Worm (Caenorhabditis elegans) whole organism, L1 larva: Measurements from ENCODE around the gene col-38.

Experiments used
- C04F5.9 ChIP-seq: sonication (generic microtip); optimal IDR thresholded peaks from 2 replicates; lab custom pipeline; 2016; ENCODE audit warnings: missing genetic modification characterization, missing compliant biosample characterization
- C16A3.4 ChIP-seq: fragments of 150-350 bp; optimal IDR thresholded peaks from 2 replicates; lab custom pipeline; 2014; ENCODE audit warnings: missing biosample characterization, missing genetic modification characterization
- F16B12.6 ChIP-seq: fragments of 150-350 bp; optimal IDR thresholded peaks from 2 replicates; lab custom pipeline; 2014; ENCODE audit warnings: missing biosample characterization, missing genetic modification characterization
- aly-2 ChIP-seq: fragments of 150-350 bp; optimal IDR thresholded peaks from 2 replicates; lab custom pipeline; 2014; ENCODE audit warnings: missing biosample characterization, missing genetic modification characterization
- ceh-63 ChIP-seq: fragments of 200-800 bp; sonication (Bioruptor generic); optimal IDR thresholded peaks from 2 replicates; lab custom pipeline; 2018; ENCODE audit warnings: mild to moderate bottlenecking, missing genetic modification characterization, missing compliant biosample characterization
- ceh-8 ChIP-seq: fragments of 200-800 bp; sonication (Bioruptor generic); optimal IDR thresholded peaks from 2 replicates; lab custom pipeline; 2018; ENCODE audit warnings: mild to moderate bottlenecking, missing genetic modification characterization, moderate library complexity, missing compliant biosample characterization
- ceh-88 ChIP-seq: fragments of 200-800 bp; sonication (Bioruptor generic); IDR thresholded peaks from 2 replicates; pipeline ENCODE4 v1.3.6; 2022; ENCODE audit warnings: missing genetic modification characterization, missing compliant biosample characterization
- ceh-90 ChIP-seq: sonication (generic microtip); optimal IDR thresholded peaks from 2 replicates; lab custom pipeline; 2016; ENCODE audit warnings: missing genetic modification characterization, missing compliant biosample characterization
- ces-1 ChIP-seq: fragments of 150-350 bp; optimal IDR thresholded peaks from 2 replicates; lab custom pipeline; 2014; ENCODE audit warnings: missing biosample characterization, missing genetic modification reagents, missing genetic modification characterization
- dsc-1 ChIP-seq: sonication (generic microtip); optimal IDR thresholded peaks from 2 replicates; lab custom pipeline; 2016; ENCODE audit warnings: mild to moderate bottlenecking, missing genetic modification characterization, missing compliant biosample characterization
- efl-1 ChIP-seq, 4 experiments: fragments of 150-350 bp; optimal IDR thresholded peaks in 3 of 4; peaks in 1 of 4; 1 replicate in 1 of 4; 2 replicates in 3 of 4; lab custom pipeline; 2014; ENCODE audit warnings: missing biosample characterization in 2 of 4, missing genetic modification characterization in 2 of 4, missing genetic modification reagents in 2 of 4
- efl-3 ChIP-seq: fragments of 200-800 bp; sonication (Bioruptor generic); optimal IDR thresholded peaks from 2 replicates; lab custom pipeline; 2018; ENCODE audit warnings: mild to moderate bottlenecking, missing genetic modification characterization, missing compliant biosample characterization
- egl-13 ChIP-seq: sonication (generic microtip); optimal IDR thresholded peaks from 2 replicates; lab custom pipeline; 2016; ENCODE audit warnings: missing genotype, missing genetic modification reagents, missing genetic modification characterization, missing compliant biosample characterization
- egl-27 ChIP-seq, 2 experiments: fragments of 150-350 bp in 1 of 2; sonication (generic microtip); optimal IDR thresholded peaks; 3 replicates each; lab custom pipeline; 2017 to 2018; ENCODE audit warnings: missing biosample characterization in 2 of 2, missing genetic modification characterization in 2 of 2, missing genetic modification reagents in 2 of 2
- elt-2 ChIP-seq: sonication (generic microtip); optimal IDR thresholded peaks from 2 replicates; lab custom pipeline; 2016; ENCODE audit warnings: missing genetic modification characterization, mild to moderate bottlenecking, inconsistent platforms, missing compliant biosample characterization, missing genetic modification reagents
- elt-3 ChIP-seq, 6 experiments: fragments of 150-350 bp in 1 of 6; sonication (generic microtip); optimal IDR thresholded peaks; 2 replicates each; lab custom pipeline; 2017 to 2018; ENCODE audit warnings: missing biosample characterization in 6 of 6, missing genetic modification characterization in 6 of 6, inconsistent platforms in 1 of 6
- ets-5 ChIP-seq: fragments of 200-800 bp; sonication (Bioruptor generic); IDR thresholded peaks from 2 replicates; pipeline ENCODE4 v1.3.6; 2022; ENCODE audit warnings: missing genetic modification characterization, missing compliant biosample characterization
- fkh-10 ChIP-seq: sonication (generic microtip); optimal IDR thresholded peaks from 2 replicates; lab custom pipeline; 2017; ENCODE audit warnings: missing biosample characterization, missing genetic modification reagents, missing genetic modification characterization
- fkh-8 ChIP-seq: sonication (generic microtip); optimal IDR thresholded peaks from 2 replicates; lab custom pipeline; 2016; ENCODE audit warnings: mild to moderate bottlenecking, missing genetic modification characterization, missing compliant biosample characterization
- hlh-17 ChIP-seq: fragments of 200-800 bp; sonication (Bioruptor generic); optimal IDR thresholded peaks from 2 replicates; lab custom pipeline; 2018; ENCODE audit warnings: missing genetic modification characterization, mild to moderate bottlenecking, missing compliant biosample characterization, moderate library complexity, borderline replicate concordance
- hlh-4 ChIP-seq: sonication (generic microtip); optimal IDR thresholded peaks from 2 replicates; lab custom pipeline; 2016; ENCODE audit warnings: mild to moderate bottlenecking, missing genetic modification characterization, missing compliant biosample characterization
- hpl-2 ChIP-seq: fragments of 150-350 bp; optimal IDR thresholded peaks from 2 replicates; lab custom pipeline; 2014; ENCODE audit warnings: missing biosample characterization, missing genetic modification reagents, missing genetic modification characterization
- isw-1 ChIP-seq: fragments of 200-800 bp; sonication (Bioruptor generic); IDR thresholded peaks from 2 replicates; pipeline ENCODE4 v1.3.6; 2022; ENCODE audit warnings: missing genetic modification characterization, missing compliant biosample characterization
- lin-13 ChIP-seq: fragments of 150-350 bp; optimal IDR thresholded peaks from 2 replicates; lab custom pipeline; 2014; ENCODE audit warnings: missing biosample characterization, missing genetic modification reagents, missing genetic modification characterization
- lin-15B ChIP-seq: fragments of 150-350 bp; sonication (generic microtip); optimal IDR thresholded peaks from 3 replicates; lab custom pipeline; 2014; ENCODE audit warnings: missing biosample characterization, missing genetic modification characterization
- lin-39 ChIP-seq: fragments of 150-350 bp; optimal IDR thresholded peaks from 2 replicates; lab custom pipeline; 2014; ENCODE audit warnings: missing biosample characterization, missing genetic modification reagents, missing genetic modification characterization
- lir-3 ChIP-seq: sonication (generic microtip); optimal IDR thresholded peaks from 2 replicates; lab custom pipeline; 2016; ENCODE audit warnings: mild to moderate bottlenecking, missing genetic modification characterization, moderate library complexity, missing compliant biosample characterization; ENCODE audit not compliant: poor library complexity
- lsy-2 ChIP-seq, 2 experiments: fragments of 150-350 bp; optimal IDR thresholded peaks; 2 replicates each; lab custom pipeline; 2014; ENCODE audit warnings: missing biosample characterization in 2 of 2, missing genetic modification characterization in 2 of 2
- mab-9 ChIP-seq: fragments of 200-800 bp; sonication (Bioruptor generic); IDR thresholded peaks from 2 replicates; pipeline ENCODE4 v1.3.6; 2022; ENCODE audit warnings: missing genetic modification reagents, missing genetic modification characterization, missing compliant biosample characterization
- mdl-1 ChIP-seq, 2 experiments: fragments of 150-350 bp; optimal IDR thresholded peaks; 2 replicates each; lab custom pipeline; 2014 to 2017; ENCODE audit warnings: missing biosample characterization in 2 of 2, missing genetic modification characterization in 2 of 2, inconsistent platforms in 1 of 2
- nhr-20 ChIP-seq: sonication (generic microtip); optimal IDR thresholded peaks from 2 replicates; lab custom pipeline; 2016; ENCODE audit warnings: mild to moderate bottlenecking, missing genetic modification characterization, missing compliant biosample characterization
- nhr-47 ChIP-seq: sonication (generic microtip); optimal IDR thresholded peaks from 2 replicates; lab custom pipeline; 2016; ENCODE audit warnings: mild to moderate bottlenecking, missing genetic modification characterization, moderate library complexity, missing compliant biosample characterization
- nhr-77 ChIP-seq: fragments of 150-350 bp; optimal IDR thresholded peaks from 2 replicates; lab custom pipeline; 2014; ENCODE audit warnings: missing biosample characterization, missing genetic modification characterization
- nhr-85 ChIP-seq: sonication (generic microtip); peaks from one replicate; lab custom pipeline; 2016; ENCODE audit warnings: missing genetic modification characterization, inconsistent platforms, missing compliant biosample characterization
- nhr-90 ChIP-seq: sonication (generic microtip); optimal IDR thresholded peaks from 2 replicates; lab custom pipeline; 2016; ENCODE audit warnings: mild to moderate bottlenecking, missing genetic modification characterization, missing compliant biosample characterization; ENCODE audit not compliant: poor library complexity
- pag-3 ChIP-seq: sonication (generic microtip); optimal IDR thresholded peaks from 2 replicates; lab custom pipeline; 2017; ENCODE audit warnings: missing genetic modification characterization, mild to moderate bottlenecking, missing compliant biosample characterization, antibody characterized with exemption, borderline replicate concordance; ENCODE audit not compliant: insufficient read depth
- pax-3 ChIP-seq: fragments of 200-800 bp; sonication (Bioruptor generic); optimal IDR thresholded peaks from 2 replicates; lab custom pipeline; 2018; ENCODE audit warnings: mild to moderate bottlenecking, missing genetic modification characterization, moderate library complexity, missing compliant biosample characterization
- pqm-1 ChIP-seq: sonication (generic microtip); optimal IDR thresholded peaks from 3 replicates; lab custom pipeline; 2017; ENCODE audit warnings: missing biosample characterization, missing genetic modification characterization
- rnt-1 ChIP-seq: sonication (generic microtip); optimal IDR thresholded peaks from 2 replicates; lab custom pipeline; 2016; ENCODE audit warnings: mild to moderate bottlenecking, missing genetic modification characterization, moderate library complexity, missing compliant biosample characterization
- skn-1 ChIP-seq: fragments of 150-350 bp; optimal IDR thresholded peaks from 2 replicates; lab custom pipeline; 2014; ENCODE audit warnings: missing biosample characterization, missing genetic modification characterization
- sox-4 ChIP-seq: sonication (generic microtip); optimal IDR thresholded peaks from 2 replicates; lab custom pipeline; 2016; ENCODE audit warnings: missing genetic modification characterization, missing compliant biosample characterization
- sup-37 ChIP-seq: fragments of 200-800 bp; sonication (Bioruptor generic); optimal IDR thresholded peaks from 2 replicates; lab custom pipeline; 2018; ENCODE audit warnings: mild to moderate bottlenecking, missing genetic modification characterization, missing compliant biosample characterization
- swsn-7 ChIP-seq: sonication (generic microtip); optimal IDR thresholded peaks from 2 replicates; lab custom pipeline; 2016; ENCODE audit warnings: missing genetic modification characterization, missing compliant biosample characterization
- tbx-2 ChIP-seq: sonication (generic microtip); optimal IDR thresholded peaks from 2 replicates; lab custom pipeline; 2016; ENCODE audit warnings: missing genetic modification characterization, missing compliant biosample characterization
- tlp-1 ChIP-seq: fragments of 150-350 bp; optimal IDR thresholded peaks from 2 replicates; lab custom pipeline; 2014; ENCODE audit warnings: missing biosample characterization, missing genetic modification characterization
- unc-130 ChIP-seq: fragments of 150-350 bp; optimal IDR thresholded peaks from 2 replicates; lab custom pipeline; 2017; ENCODE audit warnings: missing biosample characterization, missing genetic modification characterization, inconsistent platforms
- unc-30 ChIP-seq: sonication (generic microtip); optimal IDR thresholded peaks from 2 replicates; lab custom pipeline; 2017; ENCODE audit warnings: missing biosample characterization, missing genetic modification characterization
- unc-86 ChIP-seq: sonication (generic microtip); optimal IDR thresholded peaks from 2 replicates; lab custom pipeline; 2016; ENCODE audit warnings: missing genetic modification characterization, missing compliant biosample characterization
- vab-15 ChIP-seq: sonication (generic microtip); optimal IDR thresholded peaks from 2 replicates; lab custom pipeline; 2017; ENCODE audit warnings: missing genotype, mild to moderate bottlenecking, missing genetic modification characterization, missing compliant biosample characterization
- zag-1 ChIP-seq: fragments of 150-350 bp; optimal IDR thresholded peaks from 2 replicates; lab custom pipeline; 2014; ENCODE audit warnings: missing biosample characterization, missing genetic modification characterization
- zip-4 ChIP-seq: fragments of 200-800 bp; sonication (Bioruptor generic); optimal IDR thresholded peaks from 2 replicates; lab custom pipeline; 2018; ENCODE audit warnings: mild to moderate bottlenecking, missing genetic modification characterization, moderate library complexity, missing compliant biosample characterization

Gene col-38

ce11 chrII:8602337-8602944 lies 33.6 kb upstream of the col-38 start, which contains the start of the genes cpf-1 and rpl-26 (continued):
- TF ChIP-seq hpl-2 (GFP tag; lab: Kevin White, UChicago) (no peak), hlh-4 (tag; lab: Kevin White, UChicago) (no peak), C04F5.9 (no peak), tlp-1 (tag; lab: Kevin White, UChicago) (no peak), hlh-17 (GFP tag; lab: Kevin White, UChicago) (no peak), nhr-20 (tag; lab: Kevin White, UChicago) (peak; percentile 71), nhr-85 (tag; lab: Kevin White, UChicago) (peak; percentile 48), unc-30 (tag; lab: Kevin White, UChicago) (no peak), nhr-47 (tag; lab: Kevin White, UChicago) (peak; percentile 44), aly-2 (tag; lab: Kevin White, UChicago) (no peak), ceh-88 (no peak), egl-27 (tag; optimal IDR thresholded peaks at IDR 0.05; lab: Kevin White, UChicago) (no peak), unc-130 (tag; lab: Kevin White, UChicago) (peak; percentile 56), sox-4 (tag; lab: Kevin White, UChicago) (no peak), tbx-2 (tag; lab: Kevin White, UChicago) (no peak), ceh-63 (no peak), fkh-10 (GFP tag; lab: Kevin White, UChicago) (no peak), nhr-90 (no peak), lin-15B (tag; lab: Kevin White, UChicago) (peak; percentile 29), lir-3 (tag; lab: Kevin White, UChicago) (no peak), elt-3 (tag; optimal IDR thresholded peaks at IDR 0.05; lab: Kevin White, UChicago) (peak in 1 of 6 experiments; percentile 84), lin-39 (tag; lab: Kevin White, UChicago) (no peak), pag-3 (no peak), efl-3 (GFP tag; lab: Kevin White, UChicago) (no peak), mdl-1 (tag; optimal IDR thresholded peaks at IDR 0.05; lab: Kevin White, UChicago) (peak in 1 of 2 experiments; percentile 39), egl-13 (tag; lab: Kevin White, UChicago) (no peak), F16B12.6 (peak; percentile 73), isw-1 (GFP tag; lab: Robert Waterston, UW) (peak; percentile 38; the same call in 1 of the 2 replicates), pax-3 (tag; lab: Kevin White, UChicago) (no peak), nhr-77 (tag; lab: Kevin White, UChicago) (peak; percentile 37), C16A3.4 (tag; lab: Kevin White, UChicago) (peak; percentile 61), sup-37 (GFP tag; lab: Kevin White, UChicago) (no peak), pqm-1 (tag; lab: Kevin White, UChicago) (no peak), ceh-90 (no peak), lsy-2 (tag; optimal IDR thresholded peaks at IDR 0.05; lab: Kevin White, UChicago) (peak; percentile 70 to 93), dsc-1 (tag; lab: Kevin White, UChicago) (no peak), ets-5 (GFP tag; lab: Robert Waterston, UW) (no peak), mab-9 (GFP tag; lab: Robert Waterston, UW) (no peak), ces-1 (GFP tag; lab: Kevin White, UChicago) (no peak), vab-15 (tag; lab: Kevin White, UChicago) (no peak), elt-2 (tag; lab: Kevin White, UChicago) (no peak), skn-1 (tag; lab: Kevin White, UChicago) (peak; percentile 58), efl-1 (optimal IDR thresholded peaks at IDR 0.05; lab: Kevin White, UChicago) (peak; percentile 72 to 73), efl-1 (GFP tag; optimal IDR thresholded peaks at IDR 0.05 in 1 of 2; lab: Kevin White, UChicago) (peak; percentile 73 to 96), zag-1 (tag; lab: Kevin White, UChicago) (no peak), fkh-8 (tag; lab: Kevin White, UChicago) (peak; percentile 32), unc-86 (tag; lab: Kevin White, UChicago) (peak; percentile 26), ceh-8 (GFP tag; lab: Kevin White, UChicago) (no peak), zip-4 (GFP tag; lab: Kevin White, UChicago) (no peak), rnt-1 (tag; lab: Kevin White, UChicago) (peak; percentile 61), lin-13 (GFP tag; lab: Kevin White, UChicago) (peak; percentile 12), swsn-7 (tag; lab: Kevin White, UChicago) (peak; percentile 53)
